Fruit fly (Drosophila melanogaster): ENCODE results near the gene e.

Gene e

DNA sequence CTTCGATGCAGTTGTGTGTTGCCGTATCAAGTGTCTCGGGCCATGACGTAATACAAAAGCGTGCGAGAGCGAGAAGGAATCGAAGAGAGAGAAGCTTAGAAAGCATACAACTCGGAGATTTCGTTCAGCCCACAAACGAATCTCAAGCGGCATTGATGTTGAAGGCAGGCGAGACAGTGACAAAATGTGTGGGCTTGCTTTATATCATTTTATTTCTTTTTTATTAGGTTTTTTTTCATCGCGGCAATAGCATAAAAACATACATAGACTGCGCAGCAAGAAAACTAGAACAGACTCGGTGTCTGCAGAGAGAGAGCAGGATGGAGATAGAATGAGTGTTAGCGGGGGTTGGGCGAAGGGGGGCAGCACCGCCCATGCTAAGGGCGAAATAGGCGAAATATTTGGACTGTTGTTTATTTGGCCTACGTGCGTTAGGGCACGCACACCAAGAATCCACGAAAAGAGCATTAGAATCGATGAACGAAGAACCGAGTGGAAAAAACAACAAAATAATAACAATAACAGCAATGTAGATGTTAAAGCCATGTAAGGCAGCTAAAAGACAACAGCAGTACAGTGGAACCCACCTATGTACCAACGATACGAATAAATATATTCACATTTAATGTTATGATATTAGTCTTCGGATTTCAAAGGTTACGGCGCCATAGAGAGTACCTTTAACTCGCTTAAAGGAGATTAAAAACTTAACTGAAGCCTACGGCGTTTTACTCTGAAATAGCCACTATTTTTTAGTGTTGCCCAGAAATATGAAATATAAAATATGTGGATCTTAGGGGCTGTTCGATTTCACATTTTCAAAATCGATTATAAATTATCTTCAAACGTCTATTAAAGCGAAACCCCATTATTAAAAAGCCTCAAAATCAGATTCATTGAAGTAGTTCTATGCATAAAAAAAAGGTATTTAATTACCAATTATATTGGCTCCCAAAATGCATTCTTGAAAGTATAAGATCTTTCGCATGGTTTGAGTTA, 49.3 kb downstream of the e start:
- no peak for TF ChIP-seq CG1620 (GFP tag; optimal IDR thresholded peaks at IDR 0.05)
- TF ChIP-seq Hr96 (GFP tag; optimal IDR thresholded peaks at IDR 0.05) = no peak
- TF ChIP-seq CG12768 (GFP tag; optimal IDR thresholded peaks at IDR 0.05) = no peak
- no peak for TF ChIP-seq CG33017 (tag; optimal IDR thresholded peaks at IDR 0.05)
- TF ChIP-seq pad (GFP tag; optimal IDR thresholded peaks at IDR 0.05) = no peak
- TF ChIP-seq tj (GFP tag; optimal IDR thresholded peaks at IDR 0.05) = no peak
- TF ChIP-seq cnc (optimal IDR thresholded peaks at IDR 0.05) = no peak
- TF ChIP-seq bab1 (GFP tag; optimal IDR thresholded peaks at IDR 0.05) = no peak
- TF ChIP-seq ovo (GFP tag; optimal IDR thresholded peaks at IDR 0.05) = no peak

DNA sequence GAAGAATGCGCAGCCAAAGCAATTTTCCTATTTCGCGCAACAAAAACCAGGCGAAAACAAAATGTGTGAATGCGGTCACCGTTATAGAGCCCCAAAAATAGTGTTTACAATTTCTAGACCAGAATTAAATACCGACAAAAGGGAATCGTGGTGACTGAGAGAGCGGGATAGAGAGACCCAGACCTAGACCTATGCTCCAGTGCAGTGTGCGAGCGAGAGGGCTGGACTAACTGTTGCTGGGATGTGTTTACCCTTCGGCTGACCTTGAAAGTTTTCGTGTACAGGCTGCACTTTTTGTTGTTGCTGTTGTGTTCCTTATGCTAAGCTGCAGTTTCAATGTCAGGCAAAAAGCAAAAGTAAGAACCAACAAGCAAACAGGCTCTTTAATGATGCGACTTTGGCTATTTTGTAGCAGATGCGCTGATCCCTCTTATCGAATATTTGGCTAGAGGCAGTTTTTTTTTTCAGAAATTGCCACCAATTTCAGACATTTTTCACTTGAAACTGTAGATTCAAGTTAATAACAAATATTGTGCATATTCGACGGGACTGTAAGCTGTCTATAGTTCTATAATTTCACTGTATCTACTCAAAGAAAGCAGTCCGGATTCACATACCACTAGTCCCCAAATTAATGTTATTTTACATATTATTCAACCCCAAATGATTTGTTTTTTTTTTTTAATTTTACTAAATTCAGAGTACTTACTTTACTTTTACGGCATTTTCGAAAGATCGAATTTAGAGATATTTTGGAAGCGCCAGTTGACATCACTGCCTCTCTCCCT, 50.2 kb downstream of the e start:
- TF ChIP-seq cic (GFP tag; optimal IDR thresholded peaks at IDR 0.05) = no peak
- no peak for TF ChIP-seq CG11617 (GFP tag; optimal IDR thresholded peaks at IDR 0.05)
- no peak for TF ChIP-seq CG14711 (tag; optimal IDR thresholded peaks at IDR 0.05)
- peak; percentile 6 for TF ChIP-seq tj (GFP tag; optimal IDR thresholded peaks at IDR 0.05)
- TF ChIP-seq CG33017 (tag; optimal IDR thresholded peaks at IDR 0.05) = no peak
- TF ChIP-seq bab1 (GFP tag; optimal IDR thresholded peaks at IDR 0.05) = no peak
- TF ChIP-seq Mnt (GFP tag; optimal IDR thresholded peaks at IDR 0.05) = no peak
- no peak for TF ChIP-seq toe (GFP tag; optimal IDR thresholded peaks at IDR 0.05)
- peak; percentile 77 for TF ChIP-seq pad (GFP tag; optimal IDR thresholded peaks at IDR 0.05)
- TF ChIP-seq Clk (GFP tag; optimal IDR thresholded peaks at IDR 0.05) = no peak
- TF ChIP-seq ovo (GFP tag; optimal IDR thresholded peaks at IDR 0.05) = peak; percentile 62
- no peak for TF ChIP-seq Hr96 (GFP tag; optimal IDR thresholded peaks at IDR 0.05)
- TF ChIP-seq CG7045 (GFP tag; optimal IDR thresholded peaks at IDR 0.05) = no peak
- TF ChIP-seq CG12768 (GFP tag; optimal IDR thresholded peaks at IDR 0.05) = no peak
- no peak for TF ChIP-seq cnc (optimal IDR thresholded peaks at IDR 0.05)
- no peak for TF ChIP-seq CG1620 (GFP tag; optimal IDR thresholded peaks at IDR 0.05)
- TF ChIP-seq kay (GFP tag; ENCODE audit: borderline replicate concordance) = no peak
- no peak for TF ChIP-seq CG7101 (tag; optimal IDR thresholded peaks at IDR 0.05)
- peak; percentile 20 for TF ChIP-seq CG5204 (GFP tag; optimal IDR thresholded peaks at IDR 0.05)
- TF ChIP-seq Crg-1 (GFP tag; optimal IDR thresholded peaks at IDR 0.05) = no peak

- TF ChIP-seq toe (GFP tag; optimal IDR thresholded peaks at IDR 0.05) (no peak), kay (GFP tag; ENCODE audit: borderline replicate concordance) (peak; percentile 60), CG7101 (tag; optimal IDR thresholded peaks at IDR 0.05) (no peak), CG12768 (GFP tag; optimal IDR thresholded peaks at IDR 0.05) (no peak), ovo (GFP tag; optimal IDR thresholded peaks at IDR 0.05) (no peak)
Measured at dm6 chr3R:21185655-21186054, 51.3 kb downstream of the e start.

dm6 chr3R:21184373-21185132, 52.4 kb downstream of the e start:
- TF ChIP-seq CG7101 (tag; optimal IDR thresholded peaks at IDR 0.05) = peak; percentile 53
- TF ChIP-seq Clk (GFP tag; optimal IDR thresholded peaks at IDR 0.05) = peak; percentile 21
- TF ChIP-seq ovo (GFP tag; optimal IDR thresholded peaks at IDR 0.05) = peak; percentile 6
- TF ChIP-seq Crg-1 (GFP tag; optimal IDR thresholded peaks at IDR 0.05) = no peak
- TF ChIP-seq pad (GFP tag; optimal IDR thresholded peaks at IDR 0.05) = peak; percentile 40
- TF ChIP-seq bab1 (GFP tag; optimal IDR thresholded peaks at IDR 0.05) = peak; percentile 78
- no peak for TF ChIP-seq cic (GFP tag; optimal IDR thresholded peaks at IDR 0.05)
- peak; percentile 63 for TF ChIP-seq CG1620 (GFP tag; optimal IDR thresholded peaks at IDR 0.05)
- TF ChIP-seq CG33017 (tag; optimal IDR thresholded peaks at IDR 0.05) = no peak
- peak; percentile 3 for TF ChIP-seq tj (GFP tag; optimal IDR thresholded peaks at IDR 0.05)
- no peak for TF ChIP-seq kay (GFP tag; ENCODE audit: borderline replicate concordance)
- no peak for TF ChIP-seq CG12768 (GFP tag; optimal IDR thresholded peaks at IDR 0.05)
- TF ChIP-seq CG14711 (tag; optimal IDR thresholded peaks at IDR 0.05) = no peak
- peak; percentile 19 for TF ChIP-seq Mnt (GFP tag; optimal IDR thresholded peaks at IDR 0.05)

DNA sequence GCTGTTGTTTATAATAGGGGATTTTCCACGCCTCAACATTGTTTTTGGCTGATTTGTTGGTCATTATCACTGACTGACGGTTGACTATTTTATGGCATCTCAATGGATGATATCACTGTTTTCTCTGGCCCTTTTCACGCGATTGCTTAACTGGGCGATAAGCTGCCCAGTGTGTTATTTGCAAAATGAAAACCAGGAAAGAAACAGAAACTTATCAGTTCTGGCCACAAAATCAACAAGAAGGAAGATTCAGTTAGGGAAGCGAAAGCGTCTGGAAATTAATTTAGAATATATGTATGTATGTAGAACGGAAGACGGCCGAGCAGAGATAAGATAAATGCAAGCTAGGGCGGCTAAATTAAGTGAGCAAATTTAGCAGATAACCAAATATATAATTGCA, 55.0 kb downstream of the e start:
- no peak for TF ChIP-seq ovo (GFP tag; optimal IDR thresholded peaks at IDR 0.05)
- TF ChIP-seq toe (GFP tag; optimal IDR thresholded peaks at IDR 0.05) = no peak
- no peak for TF ChIP-seq Mnt (GFP tag; optimal IDR thresholded peaks at IDR 0.05)
- TF ChIP-seq cic (GFP tag; optimal IDR thresholded peaks at IDR 0.05) = peak; percentile 79
- TF ChIP-seq kay (GFP tag; ENCODE audit: borderline replicate concordance) = peak; percentile 80
- no peak for TF ChIP-seq CG14711 (tag; optimal IDR thresholded peaks at IDR 0.05)
- no peak for TF ChIP-seq Crg-1 (GFP tag; optimal IDR thresholded peaks at IDR 0.05)
- TF ChIP-seq CG7045 (GFP tag; optimal IDR thresholded peaks at IDR 0.05) = no peak
- TF ChIP-seq CG12768 (GFP tag; optimal IDR thresholded peaks at IDR 0.05) = no peak
- no peak for TF ChIP-seq CG1620 (GFP tag; optimal IDR thresholded peaks at IDR 0.05)
- TF ChIP-seq Clk (GFP tag; optimal IDR thresholded peaks at IDR 0.05) = no peak
- no peak for TF ChIP-seq Hr96 (GFP tag; optimal IDR thresholded peaks at IDR 0.05)
- TF ChIP-seq bab1 (GFP tag; optimal IDR thresholded peaks at IDR 0.05) = no peak
- no peak for TF ChIP-seq CG11617 (GFP tag; optimal IDR thresholded peaks at IDR 0.05)
- no peak for TF ChIP-seq CG33017 (tag; optimal IDR thresholded peaks at IDR 0.05)
